Fruit fly (Drosophila melanogaster): ENCODE results near the gene CG31088.

- no peak for TF ChIP-seq CG1621 (tag; optimal IDR thresholded peaks at IDR 0.05)
- no peak for TF ChIP-seq dac (GFP tag; optimal IDR thresholded peaks at IDR 0.05)
- TF ChIP-seq CG16779 (tag; optimal IDR thresholded peaks at IDR 0.05), result no peak
- no peak for TF ChIP-seq Hr39 (GFP tag; optimal IDR thresholded peaks at IDR 0.05)
These were observed 17.0 kb downstream of the CG31088 start, which contains the start of the genes CG5478 and blp for dm6 chr3R:15933609-15934232.
